Worm (Caenorhabditis elegans): ENCODE measurements around the gene tomm-40.

Gene tomm-40

ce11 chrII:8933693-8934432 is 39.5 kb downstream of the tomm-40 start, which contains the start of gene T21B10.3 (continued):
- TF ChIP-seq lsy-2 (tag; optimal IDR thresholded peaks at IDR 0.05), result peak in 1 of 2 experiments; percentile 66
- TF ChIP-seq dmd-6 (GFP tag; IDR thresholded peaks at IDR 0.05), result peak; percentile 40
- TF ChIP-seq mdt-29 (GFP tag; IDR thresholded peaks at IDR 0.05), result peak; percentile 65; the same call in 1 of the 2 replicates
- peak; percentile 89 for TF ChIP-seq F49E8.2 (tag; optimal IDR thresholded peaks at IDR 0.05; ENCODE audit: borderline replicate concordance)
- no peak for TF ChIP-seq mxl-3 (GFP tag; optimal IDR thresholded peaks at IDR 0.05)
- no peak for TF ChIP-seq unc-39 (tag; optimal IDR thresholded peaks at IDR 0.05)
- TF ChIP-seq lin-15B (tag; optimal IDR thresholded peaks at IDR 0.05), result no peak
- no peak for TF ChIP-seq lir-3 (tag; optimal IDR thresholded peaks at IDR 0.05)
- no peak for TF ChIP-seq zag-1 (tag; optimal IDR thresholded peaks at IDR 0.05)
- TF ChIP-seq lin-38 (GFP tag; IDR thresholded peaks at IDR 0.05), result peak; percentile 86
- TF ChIP-seq fos-1 (tag; optimal IDR thresholded peaks at IDR 0.05), result no peak
- no peak for TF ChIP-seq nhr-77 (tag; optimal IDR thresholded peaks at IDR 0.05)
- no peak for TF ChIP-seq lin-29 (GFP tag; IDR thresholded peaks at IDR 0.05)
- peak; percentile 38 for TF ChIP-seq hmg-1.1 (GFP tag; IDR thresholded peaks at IDR 0.05)
- TF ChIP-seq ceh-44 (GFP tag; IDR thresholded peaks at IDR 0.05), result peak; percentile 50; the same call in 1 of the 2 replicates
- peak in 1 of 2 experiments; percentile 47 for TF ChIP-seq hif-1 (tag; optimal IDR thresholded peaks at IDR 0.05)
- TF ChIP-seq Y105C5A.15 (GFP tag; IDR thresholded peaks at IDR 0.05), result 0 out of 2 replicates have a peak, but pooled peaks have one; percentile 21
- peak; percentile 75 for TF ChIP-seq tra-1 (GFP tag; IDR thresholded peaks at IDR 0.05)
- no peak for TF ChIP-seq ces-1 (GFP tag; optimal IDR thresholded peaks at IDR 0.05)
- TF ChIP-seq nhr-28 (tag; optimal IDR thresholded peaks at IDR 0.05), result no peak
- TF ChIP-seq egl-27 (tag; optimal IDR thresholded peaks at IDR 0.05), result no peak
- TF ChIP-seq hlh-11 (tag; optimal IDR thresholded peaks at IDR 0.05), result peak; percentile 20
- peak; percentile 86 for TF ChIP-seq snpc-1.2 (GFP tag; IDR thresholded peaks at IDR 0.05)
- TF ChIP-seq nhr-42 (GFP tag; IDR thresholded peaks at IDR 0.05), result no peak

ce11 chrII:8932392-8932791 is 41.0 kb downstream of the tomm-40 start:
- TF ChIP-seq snpc-1.2 (GFP tag; IDR thresholded peaks at IDR 0.05) (no peak), zip-11 (GFP tag; IDR thresholded peaks at IDR 0.05) (no peak), aha-1 (tag) (peak; percentile 88), snpc-4 (tag; optimal IDR thresholded peaks at IDR 0.05) (no peak), set-16 (GFP tag; IDR thresholded peaks at IDR 0.05) (peak; percentile 48), unc-130 (GFP tag; optimal IDR thresholded peaks at IDR 0.05) (no peak), daf-16 (GFP tag; optimal IDR thresholded peaks at IDR 0.05) (no peak), daf-16 (tag; optimal IDR thresholded peaks at IDR 0.05) (no peak), lim-7 (GFP tag; IDR thresholded peaks at IDR 0.05) (no peak), unc-39 (tag; optimal IDR thresholded peaks at IDR 0.05) (no peak)

DNA sequence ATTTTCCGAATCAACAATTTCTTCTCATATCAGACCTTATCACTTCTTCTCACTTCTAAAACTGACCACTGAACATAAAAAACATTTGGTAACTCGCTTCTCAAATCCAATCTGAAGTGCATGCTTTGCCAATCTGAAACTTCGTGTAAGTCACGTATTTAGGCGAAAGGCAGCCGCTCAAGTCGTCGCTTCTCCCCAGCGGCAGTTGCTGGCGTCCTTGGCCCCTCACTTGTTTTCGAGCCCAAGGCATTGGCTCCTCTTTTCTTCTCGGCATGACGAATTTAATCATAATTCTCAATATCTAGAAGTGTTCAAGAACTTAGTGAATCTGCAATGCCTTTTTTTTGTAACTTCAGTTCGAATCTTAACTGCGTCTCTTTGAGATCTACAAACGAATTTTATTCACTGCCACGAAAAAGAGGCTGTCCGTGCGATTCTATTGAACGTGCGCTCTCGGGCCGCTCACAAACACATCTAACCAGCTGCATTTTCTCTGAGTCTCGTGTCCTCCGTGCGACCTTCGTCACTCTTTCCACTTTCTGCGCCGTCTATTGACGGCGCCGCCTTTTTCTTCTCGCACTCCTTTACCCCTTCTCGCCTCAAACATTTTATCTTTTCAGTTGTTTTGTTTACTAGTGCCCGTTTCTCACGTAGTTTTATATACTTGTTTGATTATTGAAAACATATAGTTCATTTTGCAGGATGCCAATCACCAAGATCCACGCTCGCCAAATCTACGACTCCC is 41.8 kb downstream of the tomm-40 start:
- TF ChIP-seq hlh-11 (tag; optimal IDR thresholded peaks at IDR 0.05) (peak; percentile 72), aha-1 (tag) (peak; percentile 99), zfp-3 (GFP tag; conservative IDR thresholded peaks at IDR 0.05) (no peak), unc-62 (GFP tag; optimal IDR thresholded peaks at IDR 0.05 in 1 of 2) (peak in 1 of 2 experiments; percentile 82), unc-62 (tag; optimal IDR thresholded peaks at IDR 0.05) (no peak), mdt-29 (GFP tag; IDR thresholded peaks at IDR 0.05) (no peak), dve-1 (tag; optimal IDR thresholded peaks at IDR 0.05; ENCODE audit: insufficient read depth) (peak; percentile 28), mdl-1 (tag; optimal IDR thresholded peaks at IDR 0.05) (peak in 1 of 2 experiments; percentile 61), R02D3.7 (tag; optimal IDR thresholded peaks at IDR 0.05) (no peak), zip-11 (GFP tag; IDR thresholded peaks at IDR 0.05) (no peak), skn-1 (tag; optimal IDR thresholded peaks at IDR 0.05) (no peak), lsy-2 (tag; optimal IDR thresholded peaks at IDR 0.05) (peak; percentile 0 to 28), arid-1 (GFP tag; conservative IDR thresholded peaks at IDR 0.05) (0 out of 2 replicates have a peak, but pooled peaks have one; percentile 6), gei-8 (GFP tag; optimal IDR thresholded peaks at IDR 0.05) (no peak), nhr-28 (tag; optimal IDR thresholded peaks at IDR 0.05) (peak; percentile 47), F26F4.8 (GFP tag; conservative IDR thresholded peaks at IDR 0.05) (0 out of 2 replicates have a peak, but pooled peaks have one; percentile 11), lin-1 (GFP tag; IDR thresholded peaks at IDR 0.05) (no peak), hlh-30 (tag; optimal IDR thresholded peaks at IDR 0.05; ENCODE audit: insufficient read depth) (peak; percentile 76), mes-2 (tag; optimal IDR thresholded peaks at IDR 0.05; ENCODE audit: poor library complexity, severe bottlenecking) (peak; percentile 15)

Measured in whole organism, L4 larva.